Fruit fly (Drosophila melanogaster) whole organism: ENCODE measurements around the gene CG5910.

ENCODE experiments used
- CG8478 ChIP-seq: fragments of >200 bp; optimal IDR thresholded peaks from 2 replicates; lab custom pipeline; 2018; ENCODE audit warnings: inconsistent platforms
- Dll ChIP-seq: fragments of >200 bp; optimal IDR thresholded peaks from 2 replicates; lab custom pipeline; 2017
- pan ChIP-seq: fragments of >200 bp; optimal IDR thresholded peaks from 2 replicates; lab custom pipeline; 2017
- psq ChIP-seq: fragments of >200 bp; optimal IDR thresholded peaks from 2 replicates; lab custom pipeline; 2017
- usp ChIP-seq: fragments of >200 bp; optimal IDR thresholded peaks from 2 replicates; lab custom pipeline; 2017; ENCODE audit warnings: missing biosample characterization, missing genetic modification characterization, mixed read lengths

DNA sequence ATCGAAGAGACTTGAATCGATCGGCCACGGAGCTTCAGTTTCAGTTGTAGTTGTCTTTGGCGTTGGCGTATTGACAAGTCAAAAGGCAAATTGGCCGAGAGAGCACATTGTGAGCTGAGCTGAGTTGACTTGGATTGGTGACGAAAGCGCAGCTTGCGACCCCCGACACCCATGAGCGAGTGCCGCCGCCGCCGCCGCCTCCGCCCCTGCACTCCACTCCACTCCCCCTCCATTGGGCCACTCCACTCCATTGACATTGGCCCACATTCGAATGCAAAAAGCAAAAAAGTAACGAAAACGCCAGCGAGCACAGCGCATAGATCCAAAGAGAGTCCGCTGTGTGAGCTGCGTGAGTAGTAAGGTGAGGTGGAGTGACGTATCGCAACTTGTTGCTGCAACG is 44.4 kb upstream of the CG5910 start:
- TF ChIP-seq psq (no peak), usp (GFP tag; lab: Kevin White, UChicago) (no peak), pan (lab: Kevin White, UChicago) (no peak), CG8478 (lab: Kevin White, UChicago) (no peak), Dll (lab: Kevin White, UChicago) (no peak)
